Worm (Caenorhabditis elegans) whole organism, L4/young adult: Measurements from ENCODE around the gene C34C6.9.

Experiments
- W03F9.2 ChIP-seq: fragments of 150-350 bp; optimal IDR thresholded peaks from 2 replicates; lab custom pipeline; 2014; ENCODE audit warnings: missing biosample characterization, missing genetic modification characterization
- dao-5 ChIP-seq: sonication (generic microtip); optimal IDR thresholded peaks from 2 replicates; lab custom pipeline; 2016; ENCODE audit warnings: missing genotype, missing genetic modification characterization, moderate library complexity, missing compliant biosample characterization
- him-1 ChIP-seq: sonication (generic microtip); optimal IDR thresholded peaks from 2 replicates; lab custom pipeline; 2016; ENCODE audit warnings: missing genotype, missing genetic modification reagents, missing genetic modification characterization, missing compliant biosample characterization

DNA sequence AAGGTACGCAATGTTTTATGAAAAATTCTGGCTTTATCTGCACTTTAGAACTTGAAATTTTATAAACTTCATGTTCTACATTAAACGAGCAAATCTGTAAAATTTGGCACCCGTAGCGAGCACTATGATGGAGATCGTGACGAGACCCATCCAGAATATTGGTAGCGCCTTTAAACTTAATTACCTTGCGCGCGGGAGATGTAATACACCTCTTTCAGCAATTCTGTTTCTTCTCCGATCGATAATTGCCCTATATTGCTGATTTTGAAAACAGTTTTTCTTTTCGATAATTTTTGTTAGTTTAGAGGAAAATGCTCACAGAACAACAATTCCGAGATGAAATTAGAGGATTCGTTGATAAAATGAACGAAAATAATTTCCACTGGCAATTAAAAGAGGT lies 26.9 kb upstream of the C34C6.9 start, which contains the start of gene atg-10:
- TF ChIP-seq him-1 (tag; lab: Kevin White, UChicago) (no peak), W03F9.2 (no peak), dao-5 (tag; lab: Kevin White, UChicago) (no peak)
